Worm (Caenorhabditis elegans) whole organism, early embryonic: ENCODE measurements around the gene coa-4.

Experiments
- B0310.2 ChIP-seq: sonication (generic microtip); optimal IDR thresholded peaks from 2 replicates; lab custom pipeline; 2016; ENCODE audit warnings: mild to moderate bottlenecking, missing genetic modification characterization, missing compliant biosample characterization
- aly-1 ChIP-seq: sonication (generic microtip); optimal IDR thresholded peaks from 2 replicates; lab custom pipeline; 2016; ENCODE audit warnings: missing genetic modification characterization, missing compliant biosample characterization
- ama-1 ChIP-seq: fragments of 150-350 bp; optimal IDR thresholded peaks from 2 replicates; lab custom pipeline; 2014
- ceh-13 ChIP-seq: fragments of 200-800 bp; sonication (Bioruptor generic); optimal IDR thresholded peaks from 2 replicates; lab custom pipeline; 2018; ENCODE audit warnings: mild to moderate bottlenecking, missing genetic modification characterization, missing compliant biosample characterization
- flt-1 ChIP-seq: fragments of 200-800 bp; sonication (Bioruptor generic); IDR thresholded peaks from 2 replicates; pipeline ENCODE4 v1.3.6; 2022; ENCODE audit warnings: missing genetic modification characterization, missing compliant biosample characterization
- hmbx-1 ChIP-seq: sonication (generic microtip); optimal IDR thresholded peaks from 2 replicates; lab custom pipeline; 2016; ENCODE audit warnings: mild to moderate bottlenecking, missing genetic modification characterization, missing compliant biosample characterization
- hmg-4 ChIP-seq: fragments of 200-800 bp; sonication (Bioruptor generic); optimal IDR thresholded peaks from 2 replicates; lab custom pipeline; 2018; ENCODE audit warnings: mild to moderate bottlenecking, missing genetic modification characterization, missing compliant biosample characterization
- hnd-1 ChIP-seq: sonication (generic microtip); optimal IDR thresholded peaks from 2 replicates; lab custom pipeline; 2016; ENCODE audit warnings: missing genetic modification characterization, missing compliant biosample characterization
- scrt-1 ChIP-seq: fragments of 200-800 bp; sonication (Bioruptor generic); IDR thresholded peaks from 2 replicates; pipeline ENCODE4 v1.3.6; 2022; ENCODE audit warnings: missing genetic modification characterization, missing compliant biosample characterization
- tbx-37 ChIP-seq: fragments of 200-800 bp; sonication (Bioruptor generic); conservative IDR thresholded peaks from 2 replicates; pipeline ENCODE4 v1.3.6; 2022; ENCODE audit warnings: missing genetic modification reagents, missing genetic modification characterization, missing compliant biosample characterization
- tra-4 ChIP-seq: sonication (generic microtip); optimal IDR thresholded peaks from 2 replicates; lab custom pipeline; 2017; ENCODE audit warnings: missing genetic modification characterization, missing compliant biosample characterization

DNA sequence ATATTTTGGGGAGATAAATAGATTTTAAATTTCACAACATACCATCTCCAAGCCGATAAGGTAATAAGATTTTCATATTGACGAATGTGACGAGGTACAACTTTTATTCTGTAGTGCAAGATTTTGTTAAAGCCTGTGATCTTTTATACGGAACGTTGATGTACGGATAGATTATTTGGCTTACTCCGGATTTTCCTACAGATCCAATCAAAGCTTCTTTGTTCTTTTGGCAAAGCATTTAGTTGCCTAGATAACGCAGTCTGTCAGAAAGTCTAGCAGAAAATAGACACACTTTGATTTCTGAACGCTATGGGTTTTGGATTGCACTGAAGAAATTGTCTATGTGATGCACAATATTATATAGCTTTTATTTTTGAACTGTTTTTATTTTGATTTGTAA, 36.3 kb downstream of the coa-4 start, which contains the start of gene F49C12.2:
- TF ChIP-seq ama-1 (no peak), aly-1 (tag; lab: Kevin White, UChicago) (no peak), hmbx-1 (tag; lab: Kevin White, UChicago) (no peak), scrt-1 (GFP tag; lab: Robert Waterston, UW) (no peak), tra-4 (no peak), flt-1 (GFP tag; lab: Robert Waterston, UW) (no peak), B0310.2 (tag; lab: Kevin White, UChicago) (no peak), tbx-37 (GFP tag; lab: Robert Waterston, UW) (no peak), hnd-1 (tag; lab: Kevin White, UChicago) (no peak), hmg-4 (GFP tag; lab: Kevin White, UChicago) (no peak), ceh-13 (GFP tag; lab: Kevin White, UChicago) (no peak)
